Worm (Caenorhabditis elegans): ENCODE data around the gene R09H10.1.

R09H10.1 gene

ce11 chrIV:10599983-10600382, at the start of gene R09H10.1:
TSS of gene R09H10.1 (plus strand) at chrIV:10600283.
- no peak for TF ChIP-seq ceh-13 (GFP tag; optimal IDR thresholded peaks at IDR 0.05)
- no peak for TF ChIP-seq F13C5.2 (tag; optimal IDR thresholded peaks at IDR 0.05)
- TF ChIP-seq ama-1 (optimal IDR thresholded peaks at IDR 0.05) = no peak
- TF ChIP-seq scrt-1 (GFP tag; IDR thresholded peaks at IDR 0.05) = no peak
- TF ChIP-seq tra-4 (tag; optimal IDR thresholded peaks at IDR 0.05) = no peak
- TF ChIP-seq pes-1 (GFP tag; IDR thresholded peaks at IDR 0.05) = no peak
- TF ChIP-seq sea-1 (GFP tag; conservative IDR thresholded peaks at IDR 0.05) = no peak
- TF ChIP-seq hmg-4 (GFP tag; optimal IDR thresholded peaks at IDR 0.05) = no peak
- TF ChIP-seq hmbx-1 (tag; optimal IDR thresholded peaks at IDR 0.05) = no peak
- TF ChIP-seq ets-7 (tag; optimal IDR thresholded peaks at IDR 0.05) = no peak
- TF ChIP-seq flt-1 (GFP tag; IDR thresholded peaks at IDR 0.05) = no peak
- TF ChIP-seq tbx-37 (GFP tag; conservative IDR thresholded peaks at IDR 0.05) = no peak

ce11 chrIV:10554947-10555346, 45.1 kb upstream of the R09H10.1 start, which contains the start of gene zim-2:
TSS of gene zim-2 (plus strand) at chrIV:10555247.
- TF ChIP-seq scrt-1 (GFP tag; IDR thresholded peaks at IDR 0.05) (no peak), ama-1 (optimal IDR thresholded peaks at IDR 0.05) (no peak), ceh-13 (GFP tag; optimal IDR thresholded peaks at IDR 0.05) (no peak), F13C5.2 (tag; optimal IDR thresholded peaks at IDR 0.05) (no peak), tbx-11 (GFP tag; IDR thresholded peaks at IDR 0.05) (no peak), ceh-36 (tag; optimal IDR thresholded peaks at IDR 0.05) (no peak), tra-4 (tag; optimal IDR thresholded peaks at IDR 0.05) (no peak), flt-1 (GFP tag; IDR thresholded peaks at IDR 0.05) (no peak), pes-1 (GFP tag; IDR thresholded peaks at IDR 0.05) (no peak), B0310.2 (tag; optimal IDR thresholded peaks at IDR 0.05) (no peak), hmbx-1 (tag; optimal IDR thresholded peaks at IDR 0.05) (no peak), hmg-4 (GFP tag; optimal IDR thresholded peaks at IDR 0.05) (no peak), hnd-1 (tag; optimal IDR thresholded peaks at IDR 0.05) (no peak), ets-7 (tag; optimal IDR thresholded peaks at IDR 0.05) (no peak), sea-1 (GFP tag; conservative IDR thresholded peaks at IDR 0.05) (no peak), aly-1 (tag; optimal IDR thresholded peaks at IDR 0.05) (no peak), tbx-37 (GFP tag; conservative IDR thresholded peaks at IDR 0.05) (no peak)

- no peak for TF ChIP-seq pes-1 (GFP tag; IDR thresholded peaks at IDR 0.05)
Measured at ce11 chrIV:10558415-10558814, 41.7 kb upstream of the R09H10.1 start, which contains the start of gene zim-3. TSS of gene zim-3 (plus strand) at chrIV:10558715.

- TF ChIP-seq hnd-1 (tag; optimal IDR thresholded peaks at IDR 0.05) (no peak), aly-1 (tag; optimal IDR thresholded peaks at IDR 0.05) (no peak), ceh-13 (GFP tag; optimal IDR thresholded peaks at IDR 0.05) (no peak), flt-1 (GFP tag; IDR thresholded peaks at IDR 0.05) (no peak), ets-7 (tag; optimal IDR thresholded peaks at IDR 0.05) (no peak), F13C5.2 (tag; optimal IDR thresholded peaks at IDR 0.05) (no peak), ceh-36 (tag; optimal IDR thresholded peaks at IDR 0.05) (no peak), pes-1 (GFP tag; IDR thresholded peaks at IDR 0.05) (no peak), tbx-11 (GFP tag; IDR thresholded peaks at IDR 0.05) (no peak), scrt-1 (GFP tag; IDR thresholded peaks at IDR 0.05) (no peak), tra-4 (tag; optimal IDR thresholded peaks at IDR 0.05) (no peak), sea-1 (GFP tag; conservative IDR thresholded peaks at IDR 0.05) (no peak), ama-1 (optimal IDR thresholded peaks at IDR 0.05) (no peak)
Measured at ce11 chrIV:10561605-10562004, 38.5 kb upstream of the R09H10.1 start, which contains the start of gene him-8. TSS of gene him-8 (plus strand) at chrIV:10561905.

- TF ChIP-seq flt-1 (GFP tag; IDR thresholded peaks at IDR 0.05) = no peak
- TF ChIP-seq hmbx-1 (tag; optimal IDR thresholded peaks at IDR 0.05) = no peak
- no peak for TF ChIP-seq hnd-1 (tag; optimal IDR thresholded peaks at IDR 0.05)
- no peak for TF ChIP-seq scrt-1 (GFP tag; IDR thresholded peaks at IDR 0.05)
- no peak for TF ChIP-seq B0310.2 (tag; optimal IDR thresholded peaks at IDR 0.05)
- no peak for TF ChIP-seq tbx-37 (GFP tag; conservative IDR thresholded peaks at IDR 0.05)
- no peak for TF ChIP-seq sea-1 (GFP tag; conservative IDR thresholded peaks at IDR 0.05)
- TF ChIP-seq ceh-36 (tag; optimal IDR thresholded peaks at IDR 0.05) = no peak
- TF ChIP-seq tra-4 (tag; optimal IDR thresholded peaks at IDR 0.05) = no peak
- TF ChIP-seq ama-1 (optimal IDR thresholded peaks at IDR 0.05) = no peak
- no peak for TF ChIP-seq ceh-13 (GFP tag; optimal IDR thresholded peaks at IDR 0.05)
- TF ChIP-seq tbx-11 (GFP tag; IDR thresholded peaks at IDR 0.05) = no peak
- TF ChIP-seq F13C5.2 (tag; optimal IDR thresholded peaks at IDR 0.05) = no peak
- no peak for TF ChIP-seq ets-7 (tag; optimal IDR thresholded peaks at IDR 0.05)
- TF ChIP-seq pes-1 (GFP tag; IDR thresholded peaks at IDR 0.05) = no peak
- no peak for TF ChIP-seq hmg-4 (GFP tag; optimal IDR thresholded peaks at IDR 0.05)
- TF ChIP-seq aly-1 (tag; optimal IDR thresholded peaks at IDR 0.05) = no peak
Measured at ce11 chrIV:10564613-10565012, 35.5 kb upstream of the R09H10.1 start.

- TF ChIP-seq tbx-37 (GFP tag; conservative IDR thresholded peaks at IDR 0.05) = no peak
- TF ChIP-seq aly-1 (tag; optimal IDR thresholded peaks at IDR 0.05) = no peak
- no peak for TF ChIP-seq scrt-1 (GFP tag; IDR thresholded peaks at IDR 0.05)
- TF ChIP-seq ceh-13 (GFP tag; optimal IDR thresholded peaks at IDR 0.05) = no peak
- no peak for TF ChIP-seq hmbx-1 (tag; optimal IDR thresholded peaks at IDR 0.05)
- no peak for TF ChIP-seq tbx-11 (GFP tag; IDR thresholded peaks at IDR 0.05)
- no peak for TF ChIP-seq ceh-36 (tag; optimal IDR thresholded peaks at IDR 0.05)
- TF ChIP-seq tra-4 (tag; optimal IDR thresholded peaks at IDR 0.05) = no peak
- TF ChIP-seq F13C5.2 (tag; optimal IDR thresholded peaks at IDR 0.05) = no peak
- no peak for TF ChIP-seq pes-1 (GFP tag; IDR thresholded peaks at IDR 0.05)
- no peak for TF ChIP-seq hnd-1 (tag; optimal IDR thresholded peaks at IDR 0.05)
- no peak for TF ChIP-seq ama-1 (optimal IDR thresholded peaks at IDR 0.05)
- no peak for TF ChIP-seq sea-1 (GFP tag; conservative IDR thresholded peaks at IDR 0.05)
Measured at ce11 chrIV:10565282-10565681, 34.8 kb upstream of the R09H10.1 start.

DNA sequence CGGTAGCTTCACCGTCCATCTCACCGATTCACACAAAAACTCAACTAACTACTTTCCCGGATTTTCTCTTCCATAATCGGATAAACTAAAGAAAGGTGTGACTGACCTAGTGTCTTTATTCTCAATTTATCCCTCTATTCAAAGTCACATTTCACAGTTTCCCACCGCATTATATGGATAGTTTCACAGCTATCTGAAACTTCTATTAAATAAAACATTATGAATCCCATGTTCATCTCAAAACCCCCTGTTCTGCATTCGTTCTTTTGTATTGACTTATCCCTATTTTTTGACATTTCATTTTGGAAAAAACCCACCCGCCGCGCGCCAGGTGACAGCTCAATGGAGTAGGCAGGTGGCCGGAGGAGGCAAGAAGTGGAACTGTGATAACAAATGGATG, 32.3 kb upstream of the R09H10.1 start:
- TF ChIP-seq hmg-4 (GFP tag; optimal IDR thresholded peaks at IDR 0.05) = no peak
- no peak for TF ChIP-seq sea-1 (GFP tag; conservative IDR thresholded peaks at IDR 0.05)
- TF ChIP-seq aly-1 (tag; optimal IDR thresholded peaks at IDR 0.05) = no peak
- TF ChIP-seq hmbx-1 (tag; optimal IDR thresholded peaks at IDR 0.05) = no peak
- no peak for TF ChIP-seq ama-1 (optimal IDR thresholded peaks at IDR 0.05)
- TF ChIP-seq F13C5.2 (tag; optimal IDR thresholded peaks at IDR 0.05) = no peak
- no peak for TF ChIP-seq hnd-1 (tag; optimal IDR thresholded peaks at IDR 0.05)
- TF ChIP-seq flt-1 (GFP tag; IDR thresholded peaks at IDR 0.05) = no peak
- TF ChIP-seq ceh-36 (tag; optimal IDR thresholded peaks at IDR 0.05) = no peak
- no peak for TF ChIP-seq tra-4 (tag; optimal IDR thresholded peaks at IDR 0.05)
- no peak for TF ChIP-seq pes-1 (GFP tag; IDR thresholded peaks at IDR 0.05)
- no peak for TF ChIP-seq ets-7 (tag; optimal IDR thresholded peaks at IDR 0.05)
- TF ChIP-seq ceh-13 (GFP tag; optimal IDR thresholded peaks at IDR 0.05) = no peak
- no peak for TF ChIP-seq tbx-37 (GFP tag; conservative IDR thresholded peaks at IDR 0.05)
- TF ChIP-seq B0310.2 (tag; optimal IDR thresholded peaks at IDR 0.05) = no peak
- TF ChIP-seq tbx-11 (GFP tag; IDR thresholded peaks at IDR 0.05) = no peak
- no peak for TF ChIP-seq scrt-1 (GFP tag; IDR thresholded peaks at IDR 0.05)
